Worm (Caenorhabditis elegans) whole organism, mixed stage, embryonic: ENCODE data around the gene F40G9.19.

Experiments
- ces-1 ChIP-seq: fragments of 150-350 bp; optimal IDR thresholded peaks from 2 replicates; lab custom pipeline; 2014; ENCODE audit warnings: missing biosample characterization, missing genetic modification reagents, missing genetic modification characterization
- flh-1 ChIP-seq: fragments of 200-800 bp; sonication (Bioruptor generic); optimal IDR thresholded peaks from 2 replicates; lab custom pipeline; 2018; ENCODE audit warnings: mild to moderate bottlenecking, missing genetic modification characterization, moderate library complexity, missing compliant biosample characterization
- mab-5 ChIP-seq: fragments of 150-350 bp; optimal IDR thresholded peaks from 2 replicates; lab custom pipeline; 2014; ENCODE audit warnings: missing biosample characterization, missing genetic modification characterization
- mep-1 ChIP-seq: fragments of 150-350 bp; optimal IDR thresholded peaks from 2 replicates; lab custom pipeline; 2017; ENCODE audit warnings: missing biosample characterization, missing genetic modification reagents, missing genetic modification characterization, inconsistent platforms
- mls-2 ChIP-seq: sonication (generic microtip); optimal IDR thresholded peaks from 2 replicates; lab custom pipeline; 2016; ENCODE audit warnings: mild to moderate bottlenecking, missing genetic modification characterization, moderate library complexity, missing compliant biosample characterization
- nhr-12 ChIP-seq: fragments of 150-350 bp; optimal IDR thresholded peaks from 2 replicates; lab custom pipeline; 2014; ENCODE audit warnings: missing biosample characterization, missing genetic modification characterization
- nhr-237 ChIP-seq: fragments of 150-350 bp; optimal IDR thresholded peaks from 2 replicates; lab custom pipeline; 2014; ENCODE audit warnings: missing biosample characterization, missing genetic modification characterization
- nhr-28 ChIP-seq: fragments of 150-350 bp; optimal IDR thresholded peaks from 2 replicates; lab custom pipeline; 2014; ENCODE audit warnings: missing biosample characterization, missing genetic modification characterization
- snpc-4 ChIP-seq: fragments of 150-350 bp; optimal IDR thresholded peaks from 2 replicates; lab custom pipeline; 2014; ENCODE audit warnings: missing biosample characterization, missing genetic modification characterization
- unc-62 ChIP-seq: fragments of 150-350 bp; optimal IDR thresholded peaks from 2 replicates; lab custom pipeline; 2014; ENCODE audit warnings: missing biosample characterization, missing genetic modification reagents, missing genetic modification characterization
- zip-8 ChIP-seq: fragments of 150-350 bp; optimal IDR thresholded peaks from 2 replicates; lab custom pipeline; 2014; ENCODE audit warnings: missing biosample characterization, missing genetic modification characterization
- ztf-11 ChIP-seq: fragments of 150-350 bp; optimal IDR thresholded peaks from 2 replicates; lab custom pipeline; 2014; ENCODE audit warnings: missing biosample characterization, missing genetic modification characterization

DNA sequence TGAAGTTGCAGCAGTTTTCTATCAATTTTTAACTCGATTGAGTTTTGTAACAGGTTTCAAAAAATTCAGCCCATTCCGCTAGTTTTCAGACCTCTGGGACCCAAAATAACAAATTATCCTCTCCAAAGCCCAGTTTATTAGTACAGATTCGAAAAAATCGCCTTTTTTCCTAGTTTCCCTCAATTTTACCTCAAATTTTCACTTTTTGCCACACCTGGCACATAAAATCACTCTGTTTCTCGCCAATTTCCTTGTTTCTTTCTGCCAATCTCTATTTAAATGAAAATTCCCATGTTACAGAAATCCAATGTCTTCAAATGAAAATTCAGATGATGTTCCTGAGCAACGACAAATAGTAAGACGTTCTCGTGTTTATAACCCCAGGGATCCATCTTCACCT lies 41.5 kb upstream of the F40G9.19 start, which contains the start of gene pals-22:
- TF ChIP-seq mls-2 (no peak), ces-1 (GFP tag; lab: Kevin White, UChicago) (no peak), ztf-11 (tag; lab: Kevin White, UChicago) (no peak), nhr-237 (tag; lab: Kevin White, UChicago) (no peak), nhr-28 (tag; lab: Kevin White, UChicago) (no peak), mab-5 (tag; lab: Kevin White, UChicago) (no peak), snpc-4 (tag; lab: Kevin White, UChicago) (no peak), zip-8 (tag; lab: Kevin White, UChicago) (no peak), nhr-12 (tag; lab: Kevin White, UChicago) (no peak), unc-62 (GFP tag; lab: Kevin White, UChicago) (no peak), mep-1 (tag; lab: Kevin White, UChicago) (no peak), flh-1 (GFP tag; lab: Kevin White, UChicago) (no peak)
